Worm (Caenorhabditis elegans): ENCODE data around the gene srsx-40.

Gene srsx-40

ce11 chrV:7653567-7653966, 49.9 kb downstream of the srsx-40 start, which contains the start of gene srh-200:
Gene srh-200, minus strand, starts transcription at chrV:7653667.
- no peak for TF ChIP-seq xbp-1 (tag; optimal IDR thresholded peaks at IDR 0.05)
- no peak for TF ChIP-seq nhr-71 (tag; optimal IDR thresholded peaks at IDR 0.05)
- peak; percentile 10 for TF ChIP-seq nhr-85 (tag)
- no peak for TF ChIP-seq zag-1 (tag; optimal IDR thresholded peaks at IDR 0.05)
- TF ChIP-seq ztf-11 (tag; optimal IDR thresholded peaks at IDR 0.05), result no peak

ce11 chrV:7651757-7652156, 51.7 kb downstream of the srsx-40 start, which contains the start of gene srh-234:
Gene srh-234, minus strand, starts transcription at chrV:7651857.
- TF ChIP-seq unc-62 (GFP tag; optimal IDR thresholded peaks at IDR 0.05), result no peak
- no peak for TF ChIP-seq mdl-1 (tag; optimal IDR thresholded peaks at IDR 0.05)
- no peak for TF ChIP-seq fos-1 (tag; optimal IDR thresholded peaks at IDR 0.05)
- TF ChIP-seq C04F5.9 (tag; optimal IDR thresholded peaks at IDR 0.05), result no peak
- no peak for TF ChIP-seq elt-3 (tag; optimal IDR thresholded peaks at IDR 0.05)
- no peak for TF ChIP-seq dpl-1 (GFP tag; optimal IDR thresholded peaks at IDR 0.05)
- no peak for TF ChIP-seq unc-30 (tag; optimal IDR thresholded peaks at IDR 0.05)
- no peak for TF ChIP-seq sptf-1 (tag; optimal IDR thresholded peaks at IDR 0.05)
- no peak for TF ChIP-seq swsn-7 (tag; optimal IDR thresholded peaks at IDR 0.05)
- no peak for TF ChIP-seq isw-1 (GFP tag; IDR thresholded peaks at IDR 0.05)
- TF ChIP-seq ama-1 (optimal IDR thresholded peaks at IDR 0.05), result no peak
- TF ChIP-seq nhr-12 (tag; optimal IDR thresholded peaks at IDR 0.05), result no peak
- no peak for TF ChIP-seq sup-37 (GFP tag; optimal IDR thresholded peaks at IDR 0.05)
- TF ChIP-seq lsy-2 (tag; optimal IDR thresholded peaks at IDR 0.05), result no peak
- TF ChIP-seq lin-13 (GFP tag; optimal IDR thresholded peaks at IDR 0.05), result no peak
- TF ChIP-seq nhr-90 (tag; optimal IDR thresholded peaks at IDR 0.05; ENCODE audit: poor library complexity), result no peak
